Fruit fly (Drosophila melanogaster) whole organism, embryonic: Measurements from ENCODE around the gene Ada1-1.

Source experiments
- Bdp1 ChIP-seq: fragments of 200-800 bp; sonication (Bioruptor generic); optimal IDR thresholded peaks from 3 replicates; lab custom pipeline; 2016; ENCODE audit warnings: missing biosample characterization, missing genetic modification characterization
- CG10274 ChIP-seq: fragments of 200-800 bp; sonication (Bioruptor generic); optimal IDR thresholded peaks from 3 replicates; lab custom pipeline; 2017; ENCODE audit warnings: missing biosample characterization, mild to moderate bottlenecking, missing genetic modification characterization
- CG10321 ChIP-seq: fragments of 200-800 bp; sonication (Bioruptor generic); IDR thresholded peaks from 2 replicates; pipeline ENCODE4 v1.3.6; 2022; ENCODE audit warnings: missing biosample characterization, missing genetic modification characterization
- CG10366 ChIP-seq: fragments of 200-800 bp; sonication (Bioruptor generic); IDR thresholded peaks from 2 replicates; pipeline ENCODE4 v1.3.6; 2022; ENCODE audit warnings: missing biosample characterization, missing genetic modification characterization
- CG10654 ChIP-seq: fragments of 200-800 bp; sonication (Bioruptor generic); optimal IDR thresholded peaks from 2 replicates; lab custom pipeline; 2016; ENCODE audit warnings: missing biosample characterization, missing genetic modification characterization
- CG11085 ChIP-seq: fragments of 200-800 bp; sonication (Bioruptor generic); IDR thresholded peaks from 2 replicates; pipeline ENCODE4 v1.3.6; 2022; ENCODE audit warnings: missing biosample characterization, missing genetic modification characterization
- CG11247 ChIP-seq: fragments of 200-800 bp; sonication (Bioruptor generic); IDR thresholded peaks from 2 replicates; pipeline ENCODE4 v1.3.6; 2022; ENCODE audit warnings: missing biosample characterization, missing genetic modification characterization
- CG11504 ChIP-seq: fragments of 200-800 bp; sonication (Bioruptor generic); optimal IDR thresholded peaks from 3 replicates; lab custom pipeline; 2019; ENCODE audit warnings: missing biosample characterization, mild to moderate bottlenecking, missing genetic modification characterization, moderate library complexity
- CG12219 ChIP-seq: fragments of 200-800 bp; sonication (Bioruptor generic); optimal IDR thresholded peaks from 3 replicates; lab custom pipeline; 2018; ENCODE audit warnings: missing biosample characterization, mild to moderate bottlenecking, missing genetic modification characterization
- CG12659 ChIP-seq: fragments of 200-800 bp; sonication (Bioruptor generic); optimal IDR thresholded peaks from 3 replicates; lab custom pipeline; 2017; ENCODE audit warnings: mild to moderate bottlenecking, missing biosample characterization, missing genetic modification reagents, missing genetic modification characterization
- CG13296 ChIP-seq: fragments of 200-800 bp; sonication (Bioruptor generic); optimal IDR thresholded peaks from 3 replicates; lab custom pipeline; 2018; ENCODE audit warnings: missing biosample characterization, mild to moderate bottlenecking, missing genetic modification characterization
- CG15514 ChIP-seq: fragments of 200-800 bp; sonication (Bioruptor generic); optimal IDR thresholded peaks from 3 replicates; lab custom pipeline; 2017; ENCODE audit warnings: missing biosample characterization, missing genetic modification characterization, mild to moderate bottlenecking, moderate library complexity, missing genetic modification reagents
- CG15696 ChIP-seq: fragments of 200-800 bp; sonication (Bioruptor generic); optimal IDR thresholded peaks from 2 replicates; lab custom pipeline; 2019; ENCODE audit warnings: missing biosample characterization, mild to moderate bottlenecking, missing genetic modification characterization, moderate library complexity
- CG17186 ChIP-seq: fragments of 200-800 bp; sonication (Bioruptor generic); optimal IDR thresholded peaks from 3 replicates; lab custom pipeline; 2017; ENCODE audit warnings: missing biosample characterization, missing genetic modification reagents, missing genetic modification characterization
- CG18262 ChIP-seq: fragments of 200-800 bp; optimal IDR thresholded peaks from 3 replicates; lab custom pipeline; 2019; ENCODE audit warnings: missing biosample characterization, mild to moderate bottlenecking, missing genetic modification characterization, moderate library complexity
- CG18476 ChIP-seq: fragments of 200-800 bp; sonication (Bioruptor generic); optimal IDR thresholded peaks from 2 replicates; lab custom pipeline; 2016; ENCODE audit warnings: missing biosample characterization, mild to moderate bottlenecking, missing genetic modification characterization
- CG18619 ChIP-seq: fragments of 200-800 bp; sonication (Bioruptor generic); optimal IDR thresholded peaks from 3 replicates; lab custom pipeline; 2017; ENCODE audit warnings: missing biosample characterization, mild to moderate bottlenecking, missing genetic modification characterization
- CG2875 ChIP-seq: fragments of 200-800 bp; sonication (Bioruptor generic); optimal IDR thresholded peaks from 2 replicates; lab custom pipeline; 2017; ENCODE audit warnings: missing biosample characterization, mild to moderate bottlenecking, missing genetic modification characterization, missing genetic modification reagents
- CG30403 ChIP-seq: fragments of 200-800 bp; sonication (Bioruptor generic); optimal IDR thresholded peaks from 3 replicates; lab custom pipeline; 2016; ENCODE audit warnings: missing biosample characterization, missing genetic modification characterization
- CG33213 ChIP-seq: fragments of 200-800 bp; sonication (Bioruptor generic); optimal IDR thresholded peaks from 3 replicates; lab custom pipeline; 2016; ENCODE audit warnings: missing biosample characterization, missing genetic modification characterization
- CG4360 ChIP-seq: fragments of 200-800 bp; sonication (Bioruptor generic); IDR thresholded peaks from 2 replicates; pipeline ENCODE4 v1.3.6; 2022; ENCODE audit warnings: missing biosample characterization, missing genetic modification characterization
- CG4707 ChIP-seq: fragments of 200-800 bp; sonication (Bioruptor generic); optimal IDR thresholded peaks from 2 replicates; lab custom pipeline; 2018; ENCODE audit warnings: missing biosample characterization, mild to moderate bottlenecking, missing genetic modification characterization, moderate library complexity
- CG6854 ChIP-seq: fragments of 200-800 bp; sonication (Bioruptor generic); optimal IDR thresholded peaks from 3 replicates; lab custom pipeline; 2017; ENCODE audit warnings: missing biosample characterization, mild to moderate bottlenecking, missing genetic modification characterization
- CG8290 ChIP-seq, 3 experiments: fragments of 200-800 bp; sonication (Bioruptor generic); optimal IDR thresholded peaks; 2 replicates each; lab custom pipeline; 2016 to 2019; ENCODE audit warnings: missing biosample characterization in 3 of 3, missing genetic modification characterization in 3 of 3, mild to moderate bottlenecking in 2 of 3, moderate library complexity in 1 of 3
- CG8924 ChIP-seq: fragments of 200-800 bp; optimal IDR thresholded peaks from 3 replicates; lab custom pipeline; 2019; ENCODE audit warnings: missing biosample characterization, mild to moderate bottlenecking, missing genetic modification characterization, moderate library complexity
- CG9797 ChIP-seq: fragments of 200-800 bp; sonication (Bioruptor generic); optimal IDR thresholded peaks from 3 replicates; lab custom pipeline; 2018; ENCODE audit warnings: missing biosample characterization, mild to moderate bottlenecking, missing genetic modification characterization
- CoRest ChIP-seq: fragments of 200-800 bp; sonication (Bioruptor generic); optimal IDR thresholded peaks from 3 replicates; lab custom pipeline; 2018; ENCODE audit warnings: missing biosample characterization, mild to moderate bottlenecking, missing genetic modification characterization, moderate library complexity
- CrebB ChIP-seq: fragments of 200-800 bp; sonication (Bioruptor generic); optimal IDR thresholded peaks from 3 replicates; lab custom pipeline; 2018; ENCODE audit warnings: missing biosample characterization, mild to moderate bottlenecking, missing genetic modification characterization
- D19A ChIP-seq: fragments of 200-800 bp; optimal IDR thresholded peaks from 3 replicates; lab custom pipeline; 2019; ENCODE audit warnings: missing biosample characterization, mild to moderate bottlenecking, missing genetic modification characterization, moderate library complexity
- Dbx ChIP-seq: fragments of 200-800 bp; sonication (Bioruptor generic); IDR thresholded peaks from 3 replicates; pipeline ENCODE4 v1.3.6; 2022; ENCODE audit warnings: missing biosample characterization, missing genetic modification characterization
- H15 ChIP-seq: fragments of 200-800 bp; sonication (Bioruptor generic); IDR thresholded peaks from 3 replicates; pipeline ENCODE4 v1.3.6; 2022; ENCODE audit warnings: missing biosample characterization, missing genetic modification characterization
- Hr3 ChIP-seq: fragments of 200-800 bp; sonication (Bioruptor generic); optimal IDR thresholded peaks from 3 replicates; lab custom pipeline; 2016; ENCODE audit warnings: missing biosample characterization, missing genetic modification characterization
- NC2β ChIP-seq: fragments of 200-800 bp; sonication (Bioruptor generic); optimal IDR thresholded peaks from 2 replicates; lab custom pipeline; 2016; ENCODE audit warnings: missing biosample characterization, missing genetic modification characterization
- NK7.1 ChIP-seq: fragments of 200-800 bp; sonication (Bioruptor generic); optimal IDR thresholded peaks from 3 replicates; lab custom pipeline; 2016; ENCODE audit warnings: missing biosample characterization, missing genetic modification characterization
- NfI ChIP-seq: fragments of 200-800 bp; sonication (Bioruptor generic); optimal IDR thresholded peaks from 3 replicates; lab custom pipeline; 2018; ENCODE audit warnings: missing biosample characterization, mild to moderate bottlenecking, missing genetic modification characterization, moderate library complexity
- Taf1 ChIP-seq: fragments of 200-800 bp; sonication (Bioruptor generic); IDR thresholded peaks from 2 replicates; pipeline ENCODE4 v1.3.6; 2022; ENCODE audit warnings: missing biosample characterization, missing genetic modification characterization
- YL-1 ChIP-seq: fragments of 200-800 bp; sonication (Bioruptor generic); optimal IDR thresholded peaks from 3 replicates; lab custom pipeline; 2017; ENCODE audit warnings: missing biosample characterization, mild to moderate bottlenecking, missing genetic modification characterization
- az2 ChIP-seq: fragments of 200-800 bp; sonication (Bioruptor generic); optimal IDR thresholded peaks from 3 replicates; lab custom pipeline; 2016; ENCODE audit warnings: missing biosample characterization, missing genetic modification characterization
- ci ChIP-seq: fragments of 200-800 bp; sonication (Bioruptor generic); IDR thresholded peaks from 3 replicates; pipeline ENCODE4 v1.3.6; 2022; ENCODE audit warnings: missing biosample characterization, missing genetic modification characterization
- dimm ChIP-seq: fragments of 200-800 bp; sonication (Bioruptor generic); IDR thresholded peaks from 2 replicates; pipeline ENCODE4 v1.3.6; 2022; ENCODE audit warnings: missing biosample characterization, missing genetic modification characterization
- fd3F ChIP-seq: fragments of 200-800 bp; sonication (Bioruptor generic); optimal IDR thresholded peaks from 2 replicates; lab custom pipeline; 2018; ENCODE audit warnings: missing biosample characterization, mild to moderate bottlenecking, missing genetic modification characterization, moderate library complexity
- fd64A ChIP-seq: fragments of 200-800 bp; sonication (Bioruptor generic); optimal IDR thresholded peaks from 3 replicates; lab custom pipeline; 2018; ENCODE audit warnings: missing biosample characterization, mild to moderate bottlenecking, missing genetic modification characterization
- jumu ChIP-seq: fragments of 200-800 bp; sonication (Bioruptor generic); optimal IDR thresholded peaks from 3 replicates; lab custom pipeline; 2016; ENCODE audit warnings: missing biosample characterization, missing genetic modification characterization
- kni ChIP-seq: fragments of 200-800 bp; sonication (Bioruptor generic); optimal IDR thresholded peaks from 3 replicates; lab custom pipeline; 2017; ENCODE audit warnings: mild to moderate bottlenecking, missing biosample characterization, missing genetic modification reagents, missing genetic modification characterization
- ranshi ChIP-seq: fragments of 200-800 bp; sonication (Bioruptor generic); IDR thresholded peaks from 2 replicates; pipeline ENCODE4 v1.3.6; 2022; ENCODE audit warnings: missing biosample characterization, missing genetic modification characterization
- sisA ChIP-seq: fragments of 200-800 bp; sonication (Bioruptor generic); IDR thresholded peaks from 2 replicates; pipeline ENCODE4 v1.3.6; 2022; ENCODE audit warnings: missing biosample characterization, missing genetic modification characterization
- slbo ChIP-seq: fragments of 200-800 bp; sonication (Bioruptor generic); IDR thresholded peaks from 2 replicates; pipeline ENCODE4 v1.3.6; 2022; ENCODE audit warnings: missing biosample characterization, missing genetic modification characterization
- vvl ChIP-seq: fragments of 200-800 bp; sonication (Bioruptor generic); IDR thresholded peaks from 2 replicates; pipeline ENCODE4 v1.3.6; 2022; ENCODE audit warnings: missing biosample characterization, missing genetic modification characterization
- wdn ChIP-seq: fragments of 200-800 bp; sonication (Bioruptor generic); IDR thresholded peaks from 2 replicates; pipeline ENCODE4 v1.3.6; 2022; ENCODE audit warnings: missing biosample characterization, missing genetic modification characterization
- zf30C ChIP-seq: fragments of 200-800 bp; sonication (Bioruptor generic); optimal IDR thresholded peaks from 3 replicates; lab custom pipeline; 2018; ENCODE audit warnings: missing biosample characterization, mild to moderate bottlenecking, missing genetic modification characterization

Ada1-1 gene

DNA sequence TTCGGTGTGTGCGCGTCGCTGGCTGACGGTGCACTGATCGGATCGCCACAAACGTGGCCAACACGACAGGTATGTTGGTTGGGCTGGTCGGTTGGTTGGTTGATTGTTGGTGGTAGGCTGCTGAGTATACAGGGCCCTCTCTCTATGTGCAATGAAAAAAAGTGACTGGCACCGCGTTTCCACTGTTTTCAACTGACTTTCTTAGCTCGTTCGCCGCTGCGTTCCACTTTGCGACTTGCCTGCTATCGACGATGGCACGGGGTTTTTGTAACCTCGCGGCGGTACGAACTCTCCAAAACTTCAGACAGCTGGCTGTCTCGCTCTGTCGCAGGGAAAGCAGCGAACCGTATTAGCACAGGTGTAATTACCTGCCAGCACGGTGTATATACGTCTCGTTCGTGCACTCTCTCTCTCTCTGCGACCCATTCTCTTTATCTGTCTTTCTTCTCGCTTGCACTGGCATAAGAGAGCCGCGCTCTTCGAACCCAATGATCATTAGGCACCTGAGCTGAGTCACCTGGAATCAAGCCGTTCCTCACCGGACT, 25.7 kb upstream of the Ada1-1 start (continued):
- no peak for TF ChIP-seq CG15514 (GFP tag; lab: Kevin White, UChicago)
- TF ChIP-seq CG8924 (tag; lab: Kevin White, UChicago): peak; percentile 47
- no peak for TF ChIP-seq CG12219 (GFP tag; lab: Kevin White, UChicago)
- TF ChIP-seq kni (GFP tag; lab: Kevin White, UChicago): peak; percentile 68
- TF ChIP-seq Dbx (GFP tag; lab: Robert Waterston, UW): peak; percentile 54; the same call in 1 of the 3 replicates
- no peak for TF ChIP-seq CG18619 (GFP tag; lab: Kevin White, UChicago)
- peak; percentile 42 for TF ChIP-seq CG4360 (GFP tag; lab: Robert Waterston, UW)
- no peak for TF ChIP-seq dimm (GFP tag; lab: Robert Waterston, UW)
- no peak for TF ChIP-seq CG2875 (GFP tag; lab: Kevin White, UChicago)
- no peak for TF ChIP-seq YL-1 (GFP tag; lab: Kevin White, UChicago)
- TF ChIP-seq CG30403 (GFP tag; lab: Kevin White, UChicago): no peak
- TF ChIP-seq CG8290 (GFP tag; optimal IDR thresholded peaks at IDR 0.05; lab: Kevin White, UChicago): no peak
- TF ChIP-seq CG8290 (tag; optimal IDR thresholded peaks at IDR 0.05; lab: Kevin White, UChicago): peak in 1 of 2 experiments; percentile 65
- TF ChIP-seq CrebB (tag; lab: Kevin White, UChicago): peak; percentile 22
- no peak for TF ChIP-seq CG17186 (GFP tag; lab: Kevin White, UChicago)
- no peak for TF ChIP-seq Taf1
- TF ChIP-seq CG4707: no peak
- TF ChIP-seq CG18262 (tag; lab: Kevin White, UChicago): no peak
- TF ChIP-seq sisA: no peak
- TF ChIP-seq CG11504 (tag; lab: Kevin White, UChicago): peak; percentile 16
- TF ChIP-seq CG11247: peak; percentile 28; the same call in 1 of the 2 replicates
- peak; percentile 77 for TF ChIP-seq CG10366 (GFP tag; lab: Robert Waterston, UW)
- TF ChIP-seq wdn (GFP tag; lab: Robert Waterston, UW): no peak; the same call in 1 of the 2 replicates
- no peak for TF ChIP-seq fd3F (GFP tag; lab: Kevin White, UChicago)
- TF ChIP-seq fd64A (GFP tag; lab: Kevin White, UChicago): no peak
- peak; percentile 56; the same call in 1 of the 2 replicates for TF ChIP-seq vvl (GFP tag; lab: Robert Waterston, UW)
- TF ChIP-seq CG10274 (GFP tag; lab: Kevin White, UChicago): no peak
- no peak for TF ChIP-seq ranshi (GFP tag; lab: Robert Waterston, UW)
- peak; percentile 17 for TF ChIP-seq Bdp1 (GFP tag; lab: Kevin White, UChicago)
- 0 out of 2 replicates have a peak, but pooled peaks have one; percentile 52 for TF ChIP-seq CG11085 (GFP tag; lab: Robert Waterston, UW)
- no peak for TF ChIP-seq CG15696 (tag; lab: Kevin White, UChicago)
- no peak for TF ChIP-seq zf30C (GFP tag; lab: Kevin White, UChicago)
- TF ChIP-seq CG10321 (GFP tag; lab: Robert Waterston, UW): peak; percentile 97
- no peak for TF ChIP-seq Hr3 (GFP tag; lab: Kevin White, UChicago)
- TF ChIP-seq NK7.1: no peak
- no peak for TF ChIP-seq H15 (GFP tag; lab: Robert Waterston, UW)
- peak; percentile 40 for TF ChIP-seq CG12659
- TF ChIP-seq CG10654 (GFP tag; lab: Kevin White, UChicago): no peak
- TF ChIP-seq NfI (GFP tag; lab: Kevin White, UChicago): no peak
- TF ChIP-seq CG33213 (GFP tag; lab: Kevin White, UChicago): no peak
- TF ChIP-seq CoRest (tag; lab: Kevin White, UChicago): no peak
- TF ChIP-seq CG13296 (GFP tag; lab: Kevin White, UChicago): no peak
- no peak for TF ChIP-seq D19A (tag; lab: Kevin White, UChicago)
- peak; percentile 59 for TF ChIP-seq slbo (GFP tag; lab: Robert Waterston, UW)
- peak; percentile 77; the same call in 2 of the 3 replicates for TF ChIP-seq ci (GFP tag; lab: Robert Waterston, UW)
- peak; percentile 22 for TF ChIP-seq NC2β (GFP tag; lab: Kevin White, UChicago)
- TF ChIP-seq CG6854 (GFP tag; lab: Kevin White, UChicago): peak; percentile 5
- TF ChIP-seq jumu (GFP tag; lab: Kevin White, UChicago): no peak
- TF ChIP-seq az2 (GFP tag; lab: Kevin White, UChicago): no peak
- no peak for TF ChIP-seq CG18476 (GFP tag; lab: Kevin White, UChicago)
- no peak for TF ChIP-seq CG9797
